Worm (Caenorhabditis elegans) whole organism, L4 larva: Measurements from ENCODE around the gene F10E9.12.
A peak's percentile ranks its signal among the peaks of the same experiment; 100 is the strongest.

ENCODE experiments used
- F44E2.7 ChIP-seq: fragments of 200-800 bp; sonication (Bioruptor generic); IDR thresholded peaks from 2 replicates; pipeline ENCODE4 v2.1.2; 2022; ENCODE audit warnings: missing genetic modification characterization, missing compliant biosample characterization
- T20F7.1 ChIP-seq: fragments of 200-800 bp; sonication (Bioruptor generic); optimal IDR thresholded peaks from 2 replicates; lab custom pipeline; 2018; ENCODE audit warnings: mild to moderate bottlenecking, missing genetic modification characterization, missing compliant biosample characterization
- Y75B8A.6 ChIP-seq: fragments of 200-800 bp; sonication (Bioruptor generic); IDR thresholded peaks from 2 replicates; pipeline ENCODE4 v1.3.6; 2022; ENCODE audit warnings: missing genetic modification reagents, missing genetic modification characterization, missing compliant biosample characterization
- ZK337.2 ChIP-seq: fragments of 200-800 bp; sonication (Bioruptor generic); IDR thresholded peaks from 2 replicates; pipeline ENCODE4 v1.3.6; 2022; ENCODE audit warnings: missing genetic modification reagents, missing genetic modification characterization, missing compliant biosample characterization
- aha-1 ChIP-seq: fragments of 150-350 bp; peaks from one replicate; lab custom pipeline; 2014; ENCODE audit warnings: missing biosample characterization, missing genetic modification characterization
- ceh-20 ChIP-seq: fragments of 200-800 bp; sonication (Bioruptor generic); IDR thresholded peaks from 2 replicates; pipeline ENCODE4 v1.3.6; 2022; ENCODE audit warnings: missing genetic modification reagents, missing genetic modification characterization, missing compliant biosample characterization
- ceh-32 ChIP-seq: sonication (generic microtip); optimal IDR thresholded peaks from 2 replicates; lab custom pipeline; 2016; ENCODE audit warnings: mild to moderate bottlenecking, missing genetic modification characterization, missing compliant biosample characterization; ENCODE audit not compliant: poor library complexity
- ceh-62 ChIP-seq: sonication (generic microtip); optimal IDR thresholded peaks from 2 replicates; lab custom pipeline; 2017; ENCODE audit warnings: missing biosample characterization, missing genetic modification characterization
- ceh-82 ChIP-seq: sonication (generic microtip); optimal IDR thresholded peaks from 2 replicates; lab custom pipeline; 2017; ENCODE audit warnings: missing biosample characterization, missing genetic modification characterization
- ces-1 ChIP-seq: fragments of 150-350 bp; sonication (generic microtip); optimal IDR thresholded peaks from 4 replicates; lab custom pipeline; 2014; ENCODE audit warnings: missing biosample characterization, missing genetic modification reagents, missing genetic modification characterization
- dmd-8 ChIP-seq: fragments of 200-800 bp; sonication (Bioruptor generic); IDR thresholded peaks from 2 replicates; pipeline ENCODE4 v1.3.6; 2022; ENCODE audit warnings: missing genetic modification characterization, missing compliant biosample characterization
- dmd-9 ChIP-seq: fragments of 200-800 bp; sonication (Bioruptor generic); IDR thresholded peaks from 2 replicates; pipeline ENCODE4 v1.3.6; 2022; ENCODE audit warnings: missing genetic modification reagents, missing genetic modification characterization, missing compliant biosample characterization
- dpl-1 ChIP-seq: fragments of 150-350 bp; optimal IDR thresholded peaks from 2 replicates; lab custom pipeline; 2014; ENCODE audit warnings: missing biosample characterization, missing genetic modification reagents, missing genetic modification characterization
- duxl-1 ChIP-seq: sonication (generic microtip); optimal IDR thresholded peaks from 2 replicates; lab custom pipeline; 2016; ENCODE audit warnings: mild to moderate bottlenecking, missing genetic modification characterization, moderate library complexity, missing compliant biosample characterization; ENCODE audit not compliant: poor library complexity
- dve-1 ChIP-seq: sonication (generic microtip); optimal IDR thresholded peaks from 2 replicates; lab custom pipeline; 2017; ENCODE audit warnings: antibody characterized with exemption, mild to moderate bottlenecking, missing genetic modification characterization, missing compliant biosample characterization; ENCODE audit not compliant: insufficient read depth
- egl-27 ChIP-seq: sonication (generic microtip); optimal IDR thresholded peaks from 3 replicates; lab custom pipeline; 2017; ENCODE audit warnings: missing biosample characterization, missing genetic modification reagents, missing genetic modification characterization
- fkh-10 ChIP-seq: fragments of 150-350 bp; optimal IDR thresholded peaks from 2 replicates; lab custom pipeline; 2014; ENCODE audit warnings: missing biosample characterization, missing genetic modification reagents, missing genetic modification characterization
- hmg-1.1 ChIP-seq: fragments of 200-800 bp; sonication (Bioruptor generic); IDR thresholded peaks from 2 replicates; pipeline ENCODE4 v1.3.6; 2022; ENCODE audit warnings: missing genetic modification reagents, missing genetic modification characterization, missing compliant biosample characterization
- jun-1 ChIP-seq: fragments of 150-350 bp; optimal IDR thresholded peaks from 2 replicates; lab custom pipeline; 2014; ENCODE audit warnings: missing biosample characterization, missing genetic modification reagents, missing genetic modification characterization
- lin-29 ChIP-seq: fragments of 200-800 bp; sonication (Bioruptor generic); IDR thresholded peaks from 2 replicates; pipeline ENCODE4 v1.3.6; 2022; ENCODE audit warnings: missing genetic modification reagents, missing genetic modification characterization, missing compliant biosample characterization
- lin-39 ChIP-seq: fragments of 150-350 bp; optimal IDR thresholded peaks from 2 replicates; lab custom pipeline; 2014; ENCODE audit warnings: missing biosample characterization, missing genetic modification reagents, missing genetic modification characterization
- lir-3 ChIP-seq: sonication (generic microtip); optimal IDR thresholded peaks from 2 replicates; lab custom pipeline; 2016; ENCODE audit warnings: mild to moderate bottlenecking, missing genetic modification characterization, missing compliant biosample characterization
- lsy-2 ChIP-seq, 2 experiments: fragments of 150-350 bp in 1 of 2; sonication (generic microtip) in 1 of 2; optimal IDR thresholded peaks; 2 replicates each; lab custom pipeline; 2014 to 2017; ENCODE audit warnings: missing biosample characterization in 2 of 2, missing genetic modification characterization in 2 of 2
- madf-5 ChIP-seq, 2 experiments: fragments of 200-800 bp; sonication (Bioruptor generic); IDR thresholded peaks; 2 replicates each; pipeline ENCODE4 v1.3.6; 2022; ENCODE audit warnings: missing compliant biosample characterization in 2 of 2, missing genetic modification characterization in 2 of 2
- madf-9 ChIP-seq: fragments of 200-800 bp; sonication (Bioruptor generic); conservative IDR thresholded peaks from 2 replicates; pipeline ENCODE4 v1.3.6; 2022; ENCODE audit warnings: missing genetic modification reagents, missing genetic modification characterization, missing compliant biosample characterization
- mdl-1 ChIP-seq, 2 experiments: fragments of 150-350 bp in 1 of 2; sonication (generic microtip) in 1 of 2; optimal IDR thresholded peaks; 2 replicates each; lab custom pipeline; 2014 to 2017; ENCODE audit warnings: missing biosample characterization in 2 of 2, missing genetic modification characterization in 2 of 2
- mdt-29 ChIP-seq: fragments of 200-800 bp; sonication (Bioruptor generic); IDR thresholded peaks from 2 replicates; pipeline ENCODE4 v1.3.6; 2022; ENCODE audit warnings: missing genetic modification reagents, missing genetic modification characterization, missing compliant biosample characterization
- mep-1 ChIP-seq: fragments of 150-350 bp; sonication (generic microtip); optimal IDR thresholded peaks from 3 replicates; lab custom pipeline; 2014; ENCODE audit warnings: missing biosample characterization, missing genetic modification characterization
- nhr-111 ChIP-seq: fragments of 200-800 bp; sonication (Bioruptor generic); optimal IDR thresholded peaks from 2 replicates; lab custom pipeline; 2018; ENCODE audit warnings: mild to moderate bottlenecking, missing genetic modification characterization, missing compliant biosample characterization
- nhr-237 ChIP-seq: sonication (generic microtip); optimal IDR thresholded peaks from 2 replicates; lab custom pipeline; 2017; ENCODE audit warnings: missing biosample characterization, missing genetic modification characterization
- nhr-25 ChIP-seq: sonication (generic microtip); optimal IDR thresholded peaks from 2 replicates; lab custom pipeline; 2017; ENCODE audit warnings: missing genetic modification characterization, mild to moderate bottlenecking, missing compliant biosample characterization, antibody characterized with exemption, moderate library complexity, borderline replicate concordance; ENCODE audit not compliant: insufficient read depth
- nhr-76 ChIP-seq: fragments of 150-350 bp; optimal IDR thresholded peaks from 2 replicates; lab custom pipeline; 2014; ENCODE audit warnings: missing biosample characterization, missing genetic modification characterization
- rbr-2 ChIP-seq: sonication (generic microtip); optimal IDR thresholded peaks from 2 replicates; lab custom pipeline; 2016; ENCODE audit warnings: missing genotype, missing genetic modification characterization, missing compliant biosample characterization
- saeg-2 ChIP-seq: fragments of 200-800 bp; sonication (Bioruptor generic); IDR thresholded peaks from 2 replicates; pipeline ENCODE4 v1.3.6; 2022; ENCODE audit warnings: missing genetic modification reagents, missing genetic modification characterization, missing compliant biosample characterization
- sdz-12 ChIP-seq: fragments of 200-800 bp; sonication (Bioruptor generic); optimal IDR thresholded peaks from 2 replicates; lab custom pipeline; 2018; ENCODE audit warnings: mild to moderate bottlenecking, missing genetic modification characterization, missing compliant biosample characterization
- spr-3 ChIP-seq: fragments of 200-800 bp; sonication (Bioruptor generic); optimal IDR thresholded peaks from 2 replicates; lab custom pipeline; 2018; ENCODE audit warnings: mild to moderate bottlenecking, missing genetic modification characterization, missing compliant biosample characterization
- unc-130 ChIP-seq: sonication (generic microtip); optimal IDR thresholded peaks from 2 replicates; lab custom pipeline; 2016; ENCODE audit warnings: missing genetic modification reagents, missing genetic modification characterization, missing compliant biosample characterization
- vab-7 ChIP-seq: fragments of 200-800 bp; sonication (Bioruptor generic); IDR thresholded peaks from 2 replicates; pipeline ENCODE4 v1.3.6; 2022; ENCODE audit warnings: missing genetic modification reagents, missing genetic modification characterization, missing compliant biosample characterization
- zag-1 ChIP-seq: fragments of 150-350 bp; optimal IDR thresholded peaks from 2 replicates; lab custom pipeline; 2014; ENCODE audit warnings: missing biosample characterization, missing genetic modification characterization
- zfp-3 ChIP-seq: fragments of 200-800 bp; sonication (Bioruptor generic); conservative IDR thresholded peaks from 2 replicates; pipeline ENCODE4 v1.3.6; 2022; ENCODE audit warnings: missing genetic modification reagents, missing genetic modification characterization, missing compliant biosample characterization

The F10E9.12 gene

DNA sequence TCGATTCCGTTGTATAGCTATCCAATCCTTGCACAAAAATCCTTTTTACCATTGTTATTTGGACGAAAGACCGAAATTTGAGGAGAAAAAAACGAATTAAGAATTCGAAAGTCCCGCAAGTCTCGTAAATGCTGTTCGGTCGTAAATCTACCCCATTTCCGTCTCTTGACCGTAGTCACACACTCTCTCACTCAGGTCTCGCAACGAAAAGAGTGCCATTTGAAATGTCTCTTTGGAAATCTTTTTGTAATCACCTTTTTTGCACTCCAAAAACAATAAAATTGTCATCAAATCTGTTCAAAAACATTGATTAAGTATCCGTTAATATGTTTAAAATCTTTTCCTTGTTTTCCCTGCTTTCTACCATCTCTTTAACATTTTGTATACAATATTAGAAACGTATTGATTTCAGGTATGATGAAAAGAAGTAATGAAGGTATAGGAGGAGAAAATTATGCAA is 33.9 kb downstream of the F10E9.12 start, which contains the start of the genes R05D3.8 and rfp-1 (continued):
- TF ChIP-seq lin-29 (GFP tag; lab: Robert Waterston, UW) (no peak), dmd-8 (no peak), duxl-1 (peak; percentile 6), madf-9 (GFP tag; lab: Robert Waterston, UW) (no peak), madf-5 (GFP tag; IDR thresholded peaks at IDR 0.05; lab: Robert Waterston, UW) (no peak)

DNA sequence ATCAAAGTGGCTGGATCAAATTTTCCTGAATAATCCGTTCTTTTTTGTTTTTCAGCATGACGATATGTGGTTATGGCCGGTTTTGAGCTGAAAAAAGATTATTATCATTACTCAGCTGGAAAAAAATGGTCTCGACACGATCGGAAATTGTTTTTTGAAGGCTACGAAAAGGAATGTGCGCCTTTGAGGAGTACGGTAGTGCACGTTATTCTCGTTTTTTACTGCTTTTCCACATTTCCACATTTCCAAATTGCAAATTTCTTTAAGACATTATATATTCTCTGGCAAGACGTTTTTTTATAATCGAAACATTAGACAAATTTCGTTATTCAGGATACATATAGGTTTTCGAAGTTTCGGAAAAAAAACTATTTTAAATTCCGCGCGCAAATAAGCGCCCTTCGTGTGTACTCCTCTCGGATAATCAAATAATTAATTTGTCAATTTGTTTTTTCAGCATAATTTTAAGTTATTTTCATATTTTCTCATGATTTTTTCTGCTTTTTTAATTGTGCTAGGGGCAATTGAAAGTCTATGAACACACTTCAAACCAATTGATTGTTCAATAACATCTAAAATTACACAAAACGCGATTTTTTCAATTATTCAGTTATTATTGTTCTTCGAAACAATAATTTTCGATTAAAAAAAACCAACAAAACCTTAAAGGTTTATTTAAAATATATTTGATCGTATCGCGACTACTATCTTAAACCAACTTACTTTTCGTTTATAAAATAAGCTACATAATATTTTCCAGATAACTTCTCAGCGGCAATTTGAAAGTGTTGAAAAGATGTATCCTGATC is 39.1 kb downstream of the F10E9.12 start, which contains the start of gene R05D3.3:
Gene R05D3.3 (plus strand): TSS at position 759 of the 809 bp plus-strand sequence.
- TF ChIP-seq aha-1 (peak; percentile 83), vab-7 (GFP tag; lab: Robert Waterston, UW) (no peak), dpl-1 (GFP tag; lab: Kevin White, UChicago) (peak; percentile 25)

DNA sequence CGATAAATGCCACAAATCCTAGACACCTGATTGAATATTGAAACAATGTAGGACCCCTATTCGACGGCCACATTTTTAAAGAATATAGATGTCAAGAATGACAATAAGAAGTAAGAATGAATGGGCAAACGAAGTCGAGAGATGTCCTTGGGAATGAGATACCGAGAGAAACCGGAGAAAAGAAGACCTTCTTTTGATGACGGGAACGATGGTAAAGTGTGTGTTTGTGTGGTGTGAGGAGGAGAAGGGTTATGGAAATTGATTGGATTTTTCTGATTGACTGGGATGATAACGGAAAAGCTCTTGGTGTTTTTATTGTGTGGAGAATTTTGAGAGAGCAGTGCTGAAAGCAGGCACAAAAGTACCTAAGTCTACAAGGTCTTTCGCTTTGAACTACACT is 44.3 kb downstream of the F10E9.12 start, which contains the start of gene R05D3.9:
Gene R05D3.9 (minus strand): TSS at position 101 of the 400 bp plus-strand sequence.
- TF ChIP-seq ces-1 (GFP tag; lab: Kevin White, UChicago) (no peak), ceh-62 (tag; lab: Kevin White, UChicago) (no peak), nhr-76 (no peak), lsy-2 (tag; optimal IDR thresholded peaks at IDR 0.05; lab: Kevin White, UChicago) (no peak), unc-130 (GFP tag; lab: Kevin White, UChicago) (no peak), sdz-12 (GFP tag; lab: Kevin White, UChicago) (no peak), dve-1 (tag; lab: Kevin White, UChicago) (no peak), F44E2.7 (GFP tag; lab: Robert Waterston, UW) (no peak), mep-1 (tag; lab: Kevin White, UChicago) (no peak), lir-3 (tag; lab: Kevin White, UChicago) (no peak), zag-1 (tag; lab: Kevin White, UChicago) (no peak), saeg-2 (GFP tag; lab: Robert Waterston, UW) (no peak), hmg-1.1 (no peak), ceh-20 (GFP tag; lab: Robert Waterston, UW) (no peak), T20F7.1 (no peak), spr-3 (GFP tag; lab: Kevin White, UChicago) (no peak), jun-1 (tag; lab: Kevin White, UChicago) (no peak), dmd-9 (GFP tag; lab: Robert Waterston, UW) (no peak)
- TF ChIP-seq, all 104 proteins: peak for 0

DNA sequence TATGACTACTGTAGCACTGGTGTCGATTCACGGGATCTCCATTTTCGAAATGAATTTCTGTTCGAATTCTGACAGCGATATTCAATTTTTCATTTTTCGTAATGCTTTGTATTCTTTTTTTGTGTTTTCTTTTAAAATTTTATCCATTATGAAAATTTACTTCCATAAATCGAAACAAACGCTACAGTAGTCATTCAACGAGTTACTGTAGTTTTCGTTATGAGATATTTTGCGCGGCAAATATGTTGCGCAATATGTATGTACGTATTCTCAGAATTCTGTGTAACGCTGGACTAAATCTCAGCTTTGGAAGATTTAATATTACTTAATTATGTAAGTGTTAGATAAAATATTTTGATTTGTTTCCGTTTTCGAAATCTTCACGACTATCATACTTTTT is 44.8 kb downstream of the F10E9.12 start:
- TF ChIP-seq nhr-25 (tag; lab: Kevin White, UChicago) (no peak), nhr-237 (tag; lab: Kevin White, UChicago) (no peak), Y75B8A.6 (GFP tag; lab: Robert Waterston, UW) (no peak), zfp-3 (no peak), rbr-2 (tag; lab: Kevin White, UChicago) (no peak), nhr-111 (GFP tag; lab: Kevin White, UChicago) (no peak), jun-1 (tag; lab: Kevin White, UChicago) (no peak), egl-27 (tag; lab: Kevin White, UChicago) (no peak), ceh-32 (tag; lab: Kevin White, UChicago) (no peak), unc-130 (GFP tag; lab: Kevin White, UChicago) (no peak), ZK337.2 (GFP tag; lab: Robert Waterston, UW) (no peak), ceh-82 (tag; lab: Kevin White, UChicago) (no peak), mdl-1 (tag; optimal IDR thresholded peaks at IDR 0.05; lab: Kevin White, UChicago) (no peak), mdt-29 (GFP tag; lab: Robert Waterston, UW) (no peak), fkh-10 (GFP tag; lab: Kevin White, UChicago) (no peak), ces-1 (GFP tag; lab: Kevin White, UChicago) (no peak), lin-39 (no peak)
- TF ChIP-seq, all 104 proteins: peak for 0
